Fruit fly (Drosophila melanogaster) whole organism, adult: ENCODE results near the gene CG10591.

Source experiments
- CG1620 ChIP-seq: fragments of 200-800 bp; sonication (Bioruptor generic); optimal IDR thresholded peaks from 2 replicates; lab custom pipeline; 2016; ENCODE audit warnings: missing biosample characterization, missing genetic modification characterization
- Clk ChIP-seq: fragments of 200-800 bp; sonication (Bioruptor generic); optimal IDR thresholded peaks from 2 replicates; lab custom pipeline; 2017; ENCODE audit warnings: missing biosample characterization, missing genetic modification characterization
- cnc ChIP-seq, 2 experiments: fragments of >200 bp; optimal IDR thresholded peaks; 2 replicates each; lab custom pipeline; 2017

DNA sequence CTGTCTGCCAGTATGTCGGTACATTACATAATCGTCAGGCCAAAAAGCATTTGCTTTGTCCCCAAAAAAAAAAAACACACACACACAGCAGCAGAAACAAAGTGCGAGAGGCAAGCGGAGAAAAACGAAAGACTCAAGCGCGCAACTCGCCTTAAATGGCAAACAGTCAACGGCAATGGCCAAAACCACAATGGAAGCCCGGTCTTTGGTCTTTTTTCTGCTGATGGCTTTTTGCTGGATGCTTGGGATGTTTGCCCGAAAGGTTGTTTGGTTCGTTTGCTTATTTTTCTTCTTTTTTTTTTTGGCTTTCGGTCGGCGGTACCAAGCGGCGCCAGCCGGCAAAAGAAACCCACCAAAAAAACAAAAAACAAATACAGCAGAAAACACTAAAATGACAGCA lies 28.4 kb downstream of the CG10591 start:
- TF ChIP-seq cnc (optimal IDR thresholded peaks at IDR 0.05; lab: Kevin White, UChicago) (no peak), CG1620 (GFP tag; lab: Kevin White, UChicago) (no peak), Clk (GFP tag; lab: Kevin White, UChicago) (no peak)
